Worm (Caenorhabditis elegans): ENCODE measurements around the gene C43F9.7.
A peak's percentile ranks its signal among the peaks of the same experiment; 100 is the strongest.

C43F9.7 gene

ce11 chrIV:10614918-10615477 lies 21.5 kb upstream of the C43F9.7 start, which contains the start of gene ptr-14:
Gene ptr-14, plus strand, starts transcription at chrIV:10615427.
- TF ChIP-seq nhr-25 (tag; optimal IDR thresholded peaks at IDR 0.05) = peak; percentile 49
- no peak for TF ChIP-seq aly-2 (tag; optimal IDR thresholded peaks at IDR 0.05)
- no peak for TF ChIP-seq nhr-12 (tag; optimal IDR thresholded peaks at IDR 0.05)
- TF ChIP-seq fos-1 (tag; optimal IDR thresholded peaks at IDR 0.05) = no peak

- TF ChIP-seq sma-9 (GFP tag; optimal IDR thresholded peaks at IDR 0.05) = peak; percentile 10
- no peak for TF ChIP-seq sma-9 (tag; optimal IDR thresholded peaks at IDR 0.05)
- TF ChIP-seq nhr-21 (tag; optimal IDR thresholded peaks at IDR 0.05) = peak; percentile 8
- no peak for TF ChIP-seq gmeb-1 (tag; optimal IDR thresholded peaks at IDR 0.05)
- TF ChIP-seq F13H6.1 (tag; optimal IDR thresholded peaks at IDR 0.05) = no peak
- TF ChIP-seq crh-2 (tag; optimal IDR thresholded peaks at IDR 0.05) = no peak
- TF ChIP-seq sem-4 (tag; optimal IDR thresholded peaks at IDR 0.05) = no peak
- TF ChIP-seq nhr-25 (tag; optimal IDR thresholded peaks at IDR 0.05) = peak; percentile 37
- TF ChIP-seq elt-1 (tag; optimal IDR thresholded peaks at IDR 0.05) = no peak
- no peak for TF ChIP-seq ceh-82 (tag; optimal IDR thresholded peaks at IDR 0.05)
- peak; percentile 27 for TF ChIP-seq sma-3 (GFP tag; optimal IDR thresholded peaks at IDR 0.05)
These were observed 18.8 kb upstream of the C43F9.7 start for ce11 chrIV:10612281-10612680.

- TF ChIP-seq nhr-6 (tag; optimal IDR thresholded peaks at IDR 0.05) (no peak), sma-9 (GFP tag; optimal IDR thresholded peaks at IDR 0.05) (peak; percentile 54), sma-9 (tag; optimal IDR thresholded peaks at IDR 0.05) (no peak), Y55F3AM.14 (GFP tag; optimal IDR thresholded peaks at IDR 0.05) (no peak), blmp-1 (tag; optimal IDR thresholded peaks at IDR 0.05; ENCODE audit: insufficient read depth) (no peak), fos-1 (tag; optimal IDR thresholded peaks at IDR 0.05) (peak; percentile 10), unc-55 (GFP tag; optimal IDR thresholded peaks at IDR 0.05) (no peak), nhr-21 (tag; optimal IDR thresholded peaks at IDR 0.05) (peak; percentile 2), sma-3 (GFP tag; optimal IDR thresholded peaks at IDR 0.05) (peak; percentile 24), ztf-4 (tag; optimal IDR thresholded peaks at IDR 0.05) (no peak), egl-27 (tag; optimal IDR thresholded peaks at IDR 0.05) (no peak)
These were observed 16.4 kb upstream of the C43F9.7 start for ce11 chrIV:10609920-10610319.

DNA sequence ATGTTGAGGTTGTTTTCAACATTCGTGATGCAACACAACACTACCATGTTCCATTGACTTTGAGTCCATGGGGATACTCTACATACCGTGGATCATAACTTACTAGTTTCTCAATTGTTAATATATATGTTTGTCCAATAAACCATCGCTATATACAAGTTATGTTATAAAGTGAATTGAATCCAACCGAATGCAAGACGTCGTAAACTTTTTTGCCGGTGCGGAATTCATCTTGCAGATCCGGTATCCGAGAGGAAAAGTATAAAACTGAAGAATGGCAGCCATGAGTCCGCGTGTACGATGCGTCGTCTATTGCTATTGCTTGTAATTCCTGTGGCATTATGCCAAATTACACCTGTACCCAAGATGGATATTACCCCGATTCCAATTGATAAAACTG lies 14.8 kb upstream of the C43F9.7 start, which contains the start of gene R09H10.6:
Gene R09H10.6 (plus strand): TSS at position 301 of the 400 bp plus-strand sequence.
- TF ChIP-seq fos-1 (tag; optimal IDR thresholded peaks at IDR 0.05) (no peak), unc-55 (GFP tag; optimal IDR thresholded peaks at IDR 0.05) (no peak), skn-1 (tag; optimal IDR thresholded peaks at IDR 0.05) (no peak), lsy-2 (tag; optimal IDR thresholded peaks at IDR 0.05) (no peak), crh-2 (tag; optimal IDR thresholded peaks at IDR 0.05) (no peak), zag-1 (tag; optimal IDR thresholded peaks at IDR 0.05) (no peak), nhr-129 (tag; optimal IDR thresholded peaks at IDR 0.05) (no peak), elt-1 (tag; optimal IDR thresholded peaks at IDR 0.05) (no peak), peb-1 (tag; optimal IDR thresholded peaks at IDR 0.05) (no peak), egl-27 (tag; optimal IDR thresholded peaks at IDR 0.05) (no peak), lin-13 (GFP tag; optimal IDR thresholded peaks at IDR 0.05) (no peak), nhr-237 (tag; optimal IDR thresholded peaks at IDR 0.05) (no peak), Y55F3AM.14 (GFP tag; optimal IDR thresholded peaks at IDR 0.05) (no peak), nhr-10 (tag; optimal IDR thresholded peaks at IDR 0.05) (no peak), mbf-1 (tag; optimal IDR thresholded peaks at IDR 0.05) (no peak), ceh-82 (tag; optimal IDR thresholded peaks at IDR 0.05) (no peak)

DNA sequence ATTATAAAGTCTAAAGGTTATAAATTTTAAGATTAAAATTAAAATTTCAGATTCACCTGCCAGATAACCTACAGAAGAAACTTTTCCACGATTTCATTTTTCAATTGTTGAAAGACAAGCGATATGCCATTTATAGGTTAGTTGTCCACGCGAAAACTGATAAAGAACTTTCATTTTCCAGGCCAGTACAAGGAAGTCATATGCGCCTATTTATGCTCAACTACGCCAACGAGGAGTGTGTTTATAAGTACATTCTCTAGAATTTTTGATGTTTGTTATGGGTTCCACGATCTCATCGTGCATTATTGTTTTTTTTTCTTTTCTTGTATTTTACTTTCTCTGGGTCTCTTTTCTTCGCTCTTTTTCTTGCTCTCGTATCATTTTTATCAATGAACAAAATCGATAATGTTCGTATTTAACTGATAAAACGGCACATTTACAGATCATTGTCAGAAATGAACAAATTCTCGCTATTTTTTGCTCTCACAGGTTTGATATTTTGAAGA lies 13.2 kb upstream of the C43F9.7 start, which contains the start of gene R09H10.3:
Gene R09H10.3 (plus strand): TSS at position 456 of the 506 bp plus-strand sequence.
- TF ChIP-seq snpc-4 (tag; optimal IDR thresholded peaks at IDR 0.05) = no peak
- no peak for TF ChIP-seq lin-13 (GFP tag; optimal IDR thresholded peaks at IDR 0.05)
- TF ChIP-seq mab-5 (tag; optimal IDR thresholded peaks at IDR 0.05) = no peak

DNA sequence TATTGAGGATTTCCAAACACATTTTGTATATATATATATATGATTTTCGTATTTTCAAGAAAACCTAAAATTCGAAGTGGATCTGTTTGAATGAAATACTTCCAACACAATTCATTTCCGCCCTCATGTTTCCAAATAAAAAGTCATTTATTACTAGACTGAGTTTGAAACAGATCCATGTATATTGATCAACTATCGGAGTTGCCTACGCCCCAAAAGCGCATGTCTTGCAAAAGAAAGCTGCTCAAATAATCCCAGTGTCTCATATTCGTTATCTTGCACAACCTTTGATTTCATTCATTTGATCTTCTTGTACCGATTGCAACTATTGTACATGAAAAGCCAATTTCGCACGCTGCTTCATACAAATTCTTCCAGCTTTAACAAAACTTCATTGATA lies 9.2 kb upstream of the C43F9.7 start, which contains the start of gene R09H10.2:
Gene R09H10.2 (plus strand): TSS at position 301 of the 400 bp plus-strand sequence.
- no peak for TF ChIP-seq ztf-11 (tag; optimal IDR thresholded peaks at IDR 0.05)
- TF ChIP-seq Y55F3AM.14 (GFP tag; optimal IDR thresholded peaks at IDR 0.05) = no peak
- no peak for TF ChIP-seq nhr-25 (tag; optimal IDR thresholded peaks at IDR 0.05)
- no peak for TF ChIP-seq nhr-237 (tag; optimal IDR thresholded peaks at IDR 0.05)
- no peak for TF ChIP-seq gmeb-1 (tag; optimal IDR thresholded peaks at IDR 0.05)
- no peak for TF ChIP-seq lsy-2 (tag; optimal IDR thresholded peaks at IDR 0.05)
- TF ChIP-seq dmd-4 (tag; optimal IDR thresholded peaks at IDR 0.05) = no peak
- TF ChIP-seq nhr-12 (tag; optimal IDR thresholded peaks at IDR 0.05) = no peak
- TF ChIP-seq unc-55 (GFP tag; optimal IDR thresholded peaks at IDR 0.05) = no peak
- no peak for TF ChIP-seq elt-3 (tag; optimal IDR thresholded peaks at IDR 0.05)
- TF ChIP-seq snpc-4 (tag; optimal IDR thresholded peaks at IDR 0.05) = no peak
- TF ChIP-seq mbf-1 (tag; optimal IDR thresholded peaks at IDR 0.05) = no peak
- no peak for TF ChIP-seq nhr-77 (tag; optimal IDR thresholded peaks at IDR 0.05)
- no peak for TF ChIP-seq lin-11 (tag; optimal IDR thresholded peaks at IDR 0.05)
- no peak for TF ChIP-seq unc-62 (GFP tag; optimal IDR thresholded peaks at IDR 0.05)
